Fruit fly (Drosophila melanogaster): ENCODE measurements around the gene CG2975.

Gene CG2975

dm6 chr2L:2874185-2874541 lies 34.2 kb downstream of the CG2975 start, which contains the start of gene Ifrd1 (continued):
- TF ChIP-seq crp (GFP tag; optimal IDR thresholded peaks at IDR 0.05) (no peak), scrt (GFP tag; optimal IDR thresholded peaks at IDR 0.05) (no peak), bigmax (GFP tag; optimal IDR thresholded peaks at IDR 0.05) (no peak), CG13123 (GFP tag; optimal IDR thresholded peaks at IDR 0.05) (no peak), sob (GFP tag; IDR thresholded peaks at IDR 0.05) (no peak), inv (GFP tag; IDR thresholded peaks at IDR 0.05; ENCODE audit: partially characterized antibody) (no peak), lab (GFP tag; optimal IDR thresholded peaks at IDR 0.05) (no peak), org-1 (GFP tag; optimal IDR thresholded peaks at IDR 0.05) (no peak), ci (GFP tag; IDR thresholded peaks at IDR 0.05) (peak; percentile 5; the same call in 1 of the 3 replicates), Deaf1 (tag; optimal IDR thresholded peaks at IDR 0.05) (peak; percentile 5), gcm (GFP tag; optimal IDR thresholded peaks at IDR 0.05) (no peak), Fer1 (GFP tag; optimal IDR thresholded peaks at IDR 0.05) (no peak), cg (GFP tag; optimal IDR thresholded peaks at IDR 0.05) (no peak), CG3407 (GFP tag; optimal IDR thresholded peaks at IDR 0.05) (no peak), wdn (GFP tag; IDR thresholded peaks at IDR 0.05) (no peak), ash1 (GFP tag; optimal IDR thresholded peaks at IDR 0.05) (no peak), Trl (optimal IDR thresholded peaks at IDR 0.05) (no peak), Trl (GFP tag; optimal IDR thresholded peaks at IDR 0.05) (no peak), her (GFP tag; optimal IDR thresholded peaks at IDR 0.05) (no peak), CG2199 (GFP tag; IDR thresholded peaks at IDR 0.05) (0 out of 3 replicates have a peak, but pooled peaks have one; percentile 9), salm (tag; optimal IDR thresholded peaks at IDR 0.05) (no peak), CG3726 (GFP tag; IDR thresholded peaks at IDR 0.05) (no peak), so (GFP tag; IDR thresholded peaks at IDR 0.05) (no peak)

DNA sequence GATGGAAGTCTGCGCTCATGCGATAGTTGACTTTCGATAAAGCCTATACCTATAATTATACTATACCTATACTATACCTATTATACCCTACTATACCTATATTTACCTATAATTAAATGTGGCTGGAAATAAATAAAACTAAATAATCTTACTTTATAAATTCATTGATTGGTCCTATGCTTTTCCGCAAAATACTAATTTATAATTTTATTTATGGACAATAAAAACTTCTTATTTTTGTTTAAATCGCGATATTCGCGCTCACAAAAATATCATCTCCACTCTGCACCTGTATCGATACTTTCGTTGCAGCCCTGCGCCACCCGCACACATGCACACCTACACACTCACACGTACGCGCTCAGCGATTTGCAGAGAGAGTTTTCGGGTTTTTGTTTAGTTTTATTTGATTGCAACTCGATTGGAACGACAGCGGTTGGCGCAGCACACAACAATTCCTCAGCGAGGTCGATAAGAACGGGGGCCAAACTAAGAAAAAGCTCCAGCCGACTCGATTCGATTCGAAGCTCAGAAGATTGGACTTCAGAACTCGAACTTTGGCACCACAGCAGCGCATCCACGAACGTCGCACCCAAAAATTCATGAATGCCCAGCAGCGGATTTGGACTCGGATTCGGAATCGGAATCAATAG lies 34.7 kb downstream of the CG2975 start, which contains the start of gene CG8814:
Gene CG8814, plus strand, starts transcription at position 349 of the 653 bp plus-strand sequence.
- no peak for TF ChIP-seq CG10565 (GFP tag; optimal IDR thresholded peaks at IDR 0.05)
- TF ChIP-seq CG17568 (GFP tag; optimal IDR thresholded peaks at IDR 0.05) = no peak
- peak; percentile 89 for TF ChIP-seq klu (GFP tag; IDR thresholded peaks at IDR 0.05)
- no peak for TF ChIP-seq Mes4 (GFP tag; optimal IDR thresholded peaks at IDR 0.05)
- TF ChIP-seq CG9797 (GFP tag; optimal IDR thresholded peaks at IDR 0.05) = peak; percentile 67
- TF ChIP-seq eve (GFP tag; optimal IDR thresholded peaks at IDR 0.05) = no peak
- no peak for TF ChIP-seq CG12769 (tag; optimal IDR thresholded peaks at IDR 0.05)
- peak; percentile 61 for TF ChIP-seq CG16815 (GFP tag; optimal IDR thresholded peaks at IDR 0.05)
- peak; percentile 78 for TF ChIP-seq al (GFP tag; IDR thresholded peaks at IDR 0.05)
- TF ChIP-seq Six4 (GFP tag; optimal IDR thresholded peaks at IDR 0.05) = peak; percentile 36
- peak; percentile 42 for TF ChIP-seq CG16863 (GFP tag; optimal IDR thresholded peaks at IDR 0.05)
- TF ChIP-seq Mad (GFP tag; optimal IDR thresholded peaks at IDR 0.05) = peak; percentile 39
- TF ChIP-seq CG10959 (GFP tag; IDR thresholded peaks at IDR 0.05) = no peak
- no peak for TF ChIP-seq disco-r (GFP tag; optimal IDR thresholded peaks at IDR 0.05)
- TF ChIP-seq cas (GFP tag; IDR thresholded peaks at IDR 0.05) = peak; percentile 49; the same call in 1 of the 2 replicates
- peak; percentile 67 for TF ChIP-seq CG7556 (GFP tag; optimal IDR thresholded peaks at IDR 0.05)
- TF ChIP-seq Kr (GFP tag; optimal IDR thresholded peaks at IDR 0.05) = no peak
- TF ChIP-seq CG42726 (GFP tag; IDR thresholded peaks at IDR 0.05; ENCODE audit: partially characterized antibody) = 0 out of 2 replicates have a peak, but pooled peaks have one; percentile 14
- TF ChIP-seq Nf-YC (tag; optimal IDR thresholded peaks at IDR 0.05) = peak; percentile 80
- TF ChIP-seq crol (GFP tag; IDR thresholded peaks at IDR 0.05) = peak; percentile 21; the same call in 1 of the 2 replicates
- no peak for TF ChIP-seq Doc2 (GFP tag; IDR thresholded peaks at IDR 0.05)
- no peak for TF ChIP-seq dm (GFP tag; optimal IDR thresholded peaks at IDR 0.05)
- peak; percentile 98 for TF ChIP-seq nom (GFP tag; optimal IDR thresholded peaks at IDR 0.05)
- no peak for TF ChIP-seq yki (optimal IDR thresholded peaks at IDR 0.05)
- peak; percentile 79 for TF ChIP-seq CG9727 (GFP tag; optimal IDR thresholded peaks at IDR 0.05)
- no peak for TF ChIP-seq CG1792 (GFP tag; optimal IDR thresholded peaks at IDR 0.05)
- TF ChIP-seq CG4707 (GFP tag; optimal IDR thresholded peaks at IDR 0.05) = no peak
- no peak for TF ChIP-seq fu2 (GFP tag; optimal IDR thresholded peaks at IDR 0.05)
- TF ChIP-seq pnt (GFP tag; optimal IDR thresholded peaks at IDR 0.05) = no peak

Data from whole organism, embryonic.